Worm (Caenorhabditis elegans): ENCODE data around the gene C34F11.8.

The C34F11.8 gene

ce11 chrII:5182451-5182850 is 28.3 kb downstream of the C34F11.8 start (continued):
- TF ChIP-seq ceh-27 (GFP tag; optimal IDR thresholded peaks at IDR 0.05): peak; percentile 63
- no peak for TF ChIP-seq Y56A3A.18 (GFP tag; IDR thresholded peaks at IDR 0.05)
- no peak for TF ChIP-seq madf-3 (GFP tag; IDR thresholded peaks at IDR 0.05)
- no peak for TF ChIP-seq zim-3 (tag; optimal IDR thresholded peaks at IDR 0.05)
- no peak for TF ChIP-seq ztf-6 (GFP tag; IDR thresholded peaks at IDR 0.05)
- TF ChIP-seq rec-8 (tag; optimal IDR thresholded peaks at IDR 0.05): no peak
- no peak for TF ChIP-seq cebp-2 (GFP tag; IDR thresholded peaks at IDR 0.05)
- peak; percentile 70 for TF ChIP-seq zfh-2 (GFP tag; conservative IDR thresholded peaks at IDR 0.05)
- no peak for TF ChIP-seq F52B5.7 (tag; optimal IDR thresholded peaks at IDR 0.05)
- no peak for TF ChIP-seq F23B12.7 (tag; optimal IDR thresholded peaks at IDR 0.05; ENCODE audit: insufficient read depth)
- TF ChIP-seq ztf-18 (tag; optimal IDR thresholded peaks at IDR 0.05): peak; percentile 17
- peak; percentile 59; the same call in 1 of the 2 replicates for TF ChIP-seq C06A6.2 (GFP tag; conservative IDR thresholded peaks at IDR 0.05)
- no peak for TF ChIP-seq ceh-79 (tag; optimal IDR thresholded peaks at IDR 0.05)
- TF ChIP-seq hlh-12 (tag; optimal IDR thresholded peaks at IDR 0.05): no peak
- TF ChIP-seq ztf-22 (GFP tag; optimal IDR thresholded peaks at IDR 0.05): peak; percentile 74
- no peak for TF ChIP-seq pha-4 (tag; optimal IDR thresholded peaks at IDR 0.05)
- no peak for TF ChIP-seq snpc-4 (GFP tag; optimal IDR thresholded peaks at IDR 0.05)
- peak in 3 of 4 experiments; percentile 19 to 56 (median 29) for TF ChIP-seq snpc-4 (tag; optimal IDR thresholded peaks at IDR 0.05)
- TF ChIP-seq egrh-3 (GFP tag; IDR thresholded peaks at IDR 0.05): 0 out of 2 replicates have a peak, but pooled peaks have one; percentile 11
- 0 out of 2 replicates have a peak, but pooled peaks have one; percentile 50 for TF ChIP-seq K11D2.4 (GFP tag; IDR thresholded peaks at IDR 0.05)
- no peak for TF ChIP-seq aptf-2 (GFP tag; conservative IDR thresholded peaks at IDR 0.05)
- peak; percentile 64 for TF ChIP-seq chd-7 (tag; optimal IDR thresholded peaks at IDR 0.05)
- peak; percentile 93 to 94 for TF ChIP-seq let-607 (tag; optimal IDR thresholded peaks at IDR 0.05)
- no peak for TF ChIP-seq bed-2 (GFP tag; IDR thresholded peaks at IDR 0.05)
- TF ChIP-seq somi-1 (GFP tag; optimal IDR thresholded peaks at IDR 0.05): peak; percentile 55
- TF ChIP-seq repo-1 (tag; optimal IDR thresholded peaks at IDR 0.05): peak; percentile 61
- no peak for TF ChIP-seq D2030.7 (GFP tag; IDR thresholded peaks at IDR 0.05)
- TF ChIP-seq mcd-1 (GFP tag; IDR thresholded peaks at IDR 0.05): peak; percentile 50
- TF ChIP-seq cebp-1 (GFP tag; IDR thresholded peaks at IDR 0.05): no peak
- TF ChIP-seq cebp-1 (tag; optimal IDR thresholded peaks at IDR 0.05): peak; percentile 81
- TF ChIP-seq F57C9.4 (tag; optimal IDR thresholded peaks at IDR 0.05): no peak
- no peak for TF ChIP-seq lsl-1 (GFP tag; optimal IDR thresholded peaks at IDR 0.05)
- no peak for TF ChIP-seq nhr-179 (tag; optimal IDR thresholded peaks at IDR 0.05)
- TF ChIP-seq hmg-1.2 (GFP tag; IDR thresholded peaks at IDR 0.05): peak; percentile 74; the same call in 1 of the 2 replicates
- TF ChIP-seq let-526 (GFP tag; IDR thresholded peaks at IDR 0.05): peak; percentile 80
- no peak for TF ChIP-seq akir-1 (GFP tag; optimal IDR thresholded peaks at IDR 0.05)
- TF ChIP-seq hsf-1 (GFP tag; IDR thresholded peaks at IDR 0.05): no peak
- TF ChIP-seq dox-1 (GFP tag; IDR thresholded peaks at IDR 0.05): peak; percentile 52; the same call in 1 of the 2 replicates
- TF ChIP-seq rcor-1 (GFP tag; IDR thresholded peaks at IDR 0.05): peak; percentile 42; the same call in 1 of the 2 replicates
- TF ChIP-seq dpff-1 (tag; optimal IDR thresholded peaks at IDR 0.05): no peak
- TF ChIP-seq nhr-80 (tag; optimal IDR thresholded peaks at IDR 0.05): peak; percentile 92
- TF ChIP-seq ama-1 (optimal IDR thresholded peaks at IDR 0.05): no peak
- TF ChIP-seq ama-1 (GFP tag; optimal IDR thresholded peaks at IDR 0.05): no peak
- peak; percentile 64 for TF ChIP-seq ztf-26 (tag; optimal IDR thresholded peaks at IDR 0.05)
- TF ChIP-seq F37B4.10 (GFP tag; IDR thresholded peaks at IDR 0.05): no peak
- no peak for TF ChIP-seq nfya-2 (GFP tag; IDR thresholded peaks at IDR 0.05)
- TF ChIP-seq lin-54 (GFP tag; optimal IDR thresholded peaks at IDR 0.05): peak; percentile 20
- TF ChIP-seq hlh-26 (GFP tag; conservative IDR thresholded peaks at IDR 0.05): no peak
- no peak for TF ChIP-seq attf-6 (GFP tag; IDR thresholded peaks at IDR 0.05)
- no peak for TF ChIP-seq unc-130 (GFP tag; optimal IDR thresholded peaks at IDR 0.05)
